Fruit fly (Drosophila melanogaster) whole organism, prepupa: ENCODE measurements around the gene Afti.

Experiments
- Blimp-1 ChIP-seq: fragments of 200-800 bp; sonication (Bioruptor generic); optimal IDR thresholded peaks from 3 replicates; lab custom pipeline; 2017; ENCODE audit warnings: missing biosample characterization, missing genetic modification characterization, mild to moderate bottlenecking, moderate library complexity, missing genetic modification reagents
- CG10631 ChIP-seq: fragments of 200-800 bp; sonication (Bioruptor generic); optimal IDR thresholded peaks from 2 replicates; lab custom pipeline; 2016; ENCODE audit warnings: missing biosample characterization, missing genetic modification characterization
- CG10669 ChIP-seq: fragments of 200-800 bp; sonication (Bioruptor generic); optimal IDR thresholded peaks from 3 replicates; lab custom pipeline; 2018; ENCODE audit warnings: missing biosample characterization, mild to moderate bottlenecking, missing genetic modification characterization, moderate library complexity
- CG11294 ChIP-seq: fragments of 200-800 bp; sonication (Bioruptor generic); IDR thresholded peaks from 2 replicates; pipeline ENCODE4 v1.3.6; 2022; ENCODE audit warnings: missing biosample characterization, missing genetic modification characterization
- CG11902 ChIP-seq: fragments of 200-800 bp; sonication (Bioruptor generic); optimal IDR thresholded peaks from 3 replicates; lab custom pipeline; 2016; ENCODE audit warnings: missing biosample characterization, missing genetic modification characterization
- CG15336 ChIP-seq: fragments of 200-800 bp; sonication (Bioruptor generic); IDR thresholded peaks from 2 replicates; pipeline ENCODE4 v1.3.6; 2022; ENCODE audit warnings: missing biosample characterization, missing genetic modification characterization
- CG1621 ChIP-seq: fragments of 200-800 bp; sonication (Bioruptor generic); optimal IDR thresholded peaks from 3 replicates; lab custom pipeline; 2018; ENCODE audit warnings: missing biosample characterization, mild to moderate bottlenecking, missing genetic modification characterization
- CG3032 ChIP-seq: fragments of 200-800 bp; optimal IDR thresholded peaks from 2 replicates; lab custom pipeline; 2019; ENCODE audit warnings: missing biosample characterization, mild to moderate bottlenecking, missing genetic modification characterization, moderate library complexity
- CG31627 ChIP-seq: fragments of 200-800 bp; sonication (Bioruptor generic); optimal IDR thresholded peaks from 3 replicates; lab custom pipeline; 2016; ENCODE audit warnings: missing biosample characterization, missing genetic modification characterization
- CG32006 ChIP-seq: fragments of 200-800 bp; sonication (Bioruptor generic); optimal IDR thresholded peaks from 3 replicates; lab custom pipeline; 2017; ENCODE audit warnings: missing biosample characterization, mild to moderate bottlenecking, missing genetic modification characterization
- CG4318 ChIP-seq: fragments of 200-800 bp; sonication (Bioruptor generic); optimal IDR thresholded peaks from 3 replicates; lab custom pipeline; 2017; ENCODE audit warnings: missing biosample characterization, mild to moderate bottlenecking, missing genetic modification characterization
- CG6163 ChIP-seq: fragments of 200-800 bp; sonication (Bioruptor generic); IDR thresholded peaks from 3 replicates; pipeline ENCODE4 v1.3.6; 2022; ENCODE audit warnings: missing biosample characterization, missing genetic modification characterization
- CG6808 ChIP-seq: fragments of 200-800 bp; sonication (Bioruptor generic); optimal IDR thresholded peaks from 3 replicates; lab custom pipeline; 2017; ENCODE audit warnings: missing biosample characterization, missing genetic modification characterization, mild to moderate bottlenecking, moderate library complexity, missing genetic modification reagents
- CG6854 ChIP-seq: fragments of 200-800 bp; sonication (Bioruptor generic); optimal IDR thresholded peaks from 2 replicates; lab custom pipeline; 2017; ENCODE audit warnings: missing biosample characterization, mild to moderate bottlenecking, missing genetic modification characterization
- CG8119 ChIP-seq: fragments of 200-800 bp; sonication (Bioruptor generic); IDR thresholded peaks from 3 replicates; pipeline ENCODE4 v1.3.6; 2022; ENCODE audit warnings: missing biosample characterization, missing genetic modification characterization
- CG8319 ChIP-seq: fragments of 200-800 bp; sonication (Bioruptor generic); optimal IDR thresholded peaks from 3 replicates; lab custom pipeline; 2016; ENCODE audit warnings: missing biosample characterization, missing genetic modification characterization
- CG8632 ChIP-seq: fragments of 200-800 bp; sonication (Bioruptor generic); optimal IDR thresholded peaks from 3 replicates; lab custom pipeline; 2016; ENCODE audit warnings: missing biosample characterization, missing genetic modification characterization
- CG9139 ChIP-seq: fragments of 200-800 bp; sonication (Bioruptor generic); optimal IDR thresholded peaks from 3 replicates; lab custom pipeline; 2017; ENCODE audit warnings: missing biosample characterization, mild to moderate bottlenecking, missing genetic modification characterization
- Eip75B ChIP-seq: fragments of 200-800 bp; sonication (Bioruptor generic); optimal IDR thresholded peaks from 3 replicates; lab custom pipeline; 2016; ENCODE audit warnings: missing biosample characterization, missing genetic modification characterization
- Eip93F ChIP-seq: fragments of 200-800 bp; sonication (Bioruptor generic); optimal IDR thresholded peaks from 2 replicates; lab custom pipeline; 2016; ENCODE audit warnings: missing biosample characterization, mild to moderate bottlenecking, missing genetic modification characterization
- Ets21C ChIP-seq: fragments of 200-800 bp; sonication (Bioruptor generic); optimal IDR thresholded peaks from 3 replicates; lab custom pipeline; 2016; ENCODE audit warnings: missing biosample characterization, missing genetic modification characterization
- Ets96B ChIP-seq: fragments of 200-800 bp; optimal IDR thresholded peaks from 2 replicates; lab custom pipeline; 2019; ENCODE audit warnings: missing biosample characterization, mild to moderate bottlenecking, missing genetic modification characterization, moderate library complexity
- Gug ChIP-seq: fragments of 200-800 bp; sonication (Bioruptor generic); IDR thresholded peaks from 2 replicates; pipeline ENCODE4 v1.3.6; 2022; ENCODE audit warnings: missing biosample characterization, missing genetic modification characterization
- Hr38 ChIP-seq: sonication (Bioruptor generic); optimal IDR thresholded peaks from 2 replicates; lab custom pipeline; 2016; ENCODE audit warnings: missing biosample characterization, missing genetic modification characterization
- Hr39 ChIP-seq: fragments of 200-800 bp; sonication (Bioruptor generic); optimal IDR thresholded peaks from 2 replicates; lab custom pipeline; 2016; ENCODE audit warnings: missing biosample characterization, missing genetic modification characterization
- Hr4 ChIP-seq: fragments of 200-800 bp; sonication (Bioruptor generic); optimal IDR thresholded peaks from 3 replicates; lab custom pipeline; 2016; ENCODE audit warnings: missing biosample characterization, missing genetic modification characterization
- Lpt ChIP-seq: fragments of 200-800 bp; sonication (Bioruptor generic); optimal IDR thresholded peaks from 3 replicates; lab custom pipeline; 2016; ENCODE audit warnings: missing biosample characterization, missing genetic modification characterization
- Met ChIP-seq: fragments of 200-800 bp; sonication (Bioruptor generic); optimal IDR thresholded peaks from 3 replicates; lab custom pipeline; 2016; ENCODE audit warnings: missing biosample characterization, missing genetic modification characterization
- OdsH ChIP-seq: fragments of 200-800 bp; sonication (Bioruptor generic); optimal IDR thresholded peaks from 3 replicates; lab custom pipeline; 2016; ENCODE audit warnings: missing biosample characterization, missing genetic modification characterization
- Smox ChIP-seq: fragments of 200-800 bp; sonication (Bioruptor generic); optimal IDR thresholded peaks from 3 replicates; lab custom pipeline; 2016; ENCODE audit warnings: missing biosample characterization, missing genetic modification characterization
- Sox102F ChIP-seq: fragments of 200-800 bp; sonication (Bioruptor generic); optimal IDR thresholded peaks from 2 replicates; lab custom pipeline; 2016; ENCODE audit warnings: missing biosample characterization, mild to moderate bottlenecking, missing genetic modification characterization
- Sox14 ChIP-seq: fragments of 200-800 bp; sonication (Bioruptor generic); optimal IDR thresholded peaks from 3 replicates; lab custom pipeline; 2016; ENCODE audit warnings: missing biosample characterization, missing genetic modification characterization
- acj6 ChIP-seq: fragments of 200-800 bp; sonication (Bioruptor generic); optimal IDR thresholded peaks from 3 replicates; lab custom pipeline; 2016; ENCODE audit warnings: missing biosample characterization, missing genetic modification characterization
- cyc ChIP-seq: fragments of 200-800 bp; sonication (Bioruptor generic); optimal IDR thresholded peaks from 3 replicates; lab custom pipeline; 2016; ENCODE audit warnings: missing biosample characterization, missing genetic modification characterization
- dac ChIP-seq: fragments of 200-800 bp; sonication (Bioruptor generic); optimal IDR thresholded peaks from 2 replicates; lab custom pipeline; 2017; ENCODE audit warnings: missing biosample characterization, mild to moderate bottlenecking, missing genetic modification characterization
- dsx ChIP-seq: fragments of 200-800 bp; optimal IDR thresholded peaks from 3 replicates; lab custom pipeline; 2019; ENCODE audit warnings: missing biosample characterization, mild to moderate bottlenecking, missing genetic modification characterization, moderate library complexity; ENCODE audit not compliant: poor library complexity, severe bottlenecking
- eg ChIP-seq: fragments of 200-800 bp; sonication (Bioruptor generic); IDR thresholded peaks from 3 replicates; pipeline ENCODE4 v1.3.6; 2022; ENCODE audit warnings: missing biosample characterization, missing genetic modification characterization
- esn ChIP-seq: fragments of 200-800 bp; sonication (Bioruptor generic); optimal IDR thresholded peaks from 2 replicates; lab custom pipeline; 2016; ENCODE audit warnings: missing biosample characterization, mild to moderate bottlenecking, missing genetic modification characterization, moderate library complexity
- fd59A ChIP-seq: fragments of 200-800 bp; sonication (Bioruptor generic); optimal IDR thresholded peaks from 2 replicates; lab custom pipeline; 2017; ENCODE audit warnings: missing biosample characterization, mild to moderate bottlenecking, missing genetic modification characterization, missing genetic modification reagents
- fd85E ChIP-seq: fragments of 200-800 bp; sonication (Bioruptor generic); optimal IDR thresholded peaks from 3 replicates; lab custom pipeline; 2016; ENCODE audit warnings: missing biosample characterization, missing genetic modification characterization
- fkh ChIP-seq: fragments of 200-800 bp; sonication (Bioruptor generic); optimal IDR thresholded peaks from 3 replicates; lab custom pipeline; 2017; ENCODE audit warnings: missing biosample characterization, mild to moderate bottlenecking, missing genetic modification characterization, moderate library complexity
- lz ChIP-seq: fragments of 200-800 bp; sonication (Bioruptor generic); optimal IDR thresholded peaks from 3 replicates; lab custom pipeline; 2016; ENCODE audit warnings: missing biosample characterization, missing genetic modification characterization
- pdm3 ChIP-seq: fragments of 200-800 bp; sonication (Bioruptor generic); optimal IDR thresholded peaks from 3 replicates; lab custom pipeline; 2016; ENCODE audit warnings: missing biosample characterization, missing genetic modification characterization
- spab ChIP-seq: fragments of 200-800 bp; sonication (Bioruptor generic); optimal IDR thresholded peaks from 2 replicates; lab custom pipeline; 2017; ENCODE audit warnings: missing biosample characterization, mild to moderate bottlenecking, missing genetic modification characterization, missing genetic modification reagents
- ss ChIP-seq, 2 experiments: fragments of 200-800 bp; sonication (Bioruptor generic); optimal IDR thresholded peaks; 2 replicates in 1 of 2; 3 replicates in 1 of 2; lab custom pipeline; 2017 to 2018; ENCODE audit warnings: mild to moderate bottlenecking in 2 of 2, missing biosample characterization in 2 of 2, missing genetic modification characterization in 2 of 2, moderate library complexity in 1 of 2
- svp ChIP-seq: fragments of 200-800 bp; sonication (Bioruptor generic); peaks from one replicate; lab custom pipeline; 2016; ENCODE audit warnings: missing biosample characterization, missing genetic modification characterization
- topi ChIP-seq: fragments of 200-800 bp; sonication (Bioruptor generic); optimal IDR thresholded peaks from 3 replicates; lab custom pipeline; 2016; ENCODE audit warnings: missing biosample characterization, missing genetic modification characterization
- vri ChIP-seq: fragments of 200-800 bp; sonication (Bioruptor generic); optimal IDR thresholded peaks from 3 replicates; lab custom pipeline; 2016; ENCODE audit warnings: missing biosample characterization, mild to moderate bottlenecking, missing genetic modification characterization

Gene Afti

dm6 chr3R:14280324-14280723, 46.2 kb downstream of the Afti start (continued):
- peak; percentile 92 for TF ChIP-seq CG32006 (GFP tag; lab: Kevin White, UChicago)
- TF ChIP-seq eg (GFP tag; lab: Robert Waterston, UW) = peak; percentile 66; the same call in 2 of the 3 replicates
- TF ChIP-seq Hr38 (GFP tag; lab: Kevin White, UChicago) = no peak
- no peak for TF ChIP-seq dsx (GFP tag; lab: Kevin White, UChicago)
- no peak for TF ChIP-seq fkh (GFP tag; lab: Kevin White, UChicago)
- peak; percentile 89 for TF ChIP-seq CG4318 (GFP tag; lab: Kevin White, UChicago)
- TF ChIP-seq dac (GFP tag; lab: Kevin White, UChicago) = peak; percentile 77

DNA sequence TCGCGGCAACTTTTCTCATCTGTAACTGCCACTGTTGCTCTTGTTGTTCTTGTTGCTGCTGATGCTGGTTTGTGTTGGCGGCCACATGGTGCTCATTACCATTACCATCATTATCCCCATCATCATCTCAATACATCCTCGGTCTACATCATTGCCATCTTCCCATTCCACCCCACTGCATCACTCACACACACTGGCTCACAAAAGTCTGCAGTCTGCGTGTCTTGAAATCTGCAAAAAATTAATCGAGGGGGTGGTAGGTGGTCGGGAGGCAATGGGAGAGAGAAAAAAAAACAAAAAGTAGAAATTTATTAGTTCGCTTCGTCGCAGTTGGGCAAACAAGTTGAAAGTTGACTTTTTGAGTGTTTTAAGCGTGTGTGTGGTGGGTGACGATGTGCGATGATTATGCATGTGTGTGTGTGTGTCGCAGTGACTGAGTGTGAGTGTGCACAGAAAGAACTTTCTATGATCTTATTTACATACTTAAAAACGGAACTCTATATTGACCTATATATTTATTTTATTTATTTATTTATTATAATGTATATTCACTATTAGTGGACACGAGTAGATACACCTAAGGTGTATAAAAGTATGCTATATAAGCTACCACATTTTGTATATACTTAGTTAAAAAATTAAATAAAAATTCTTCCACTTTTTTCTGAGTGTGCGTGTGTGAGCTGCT, 47.0 kb downstream of the Afti start:
- TF ChIP-seq Ets21C (no peak), pdm3 (GFP tag; lab: Kevin White, UChicago) (no peak), CG6163 (GFP tag; lab: Robert Waterston, UW) (peak; percentile 42; the same call in 1 of the 3 replicates), CG8319 (no peak), Met (GFP tag; lab: Kevin White, UChicago) (peak; percentile 5), Sox102F (GFP tag; lab: Kevin White, UChicago) (no peak), Sox14 (GFP tag; lab: Kevin White, UChicago) (no peak), CG11902 (GFP tag; lab: Kevin White, UChicago) (no peak), Blimp-1 (GFP tag; lab: Kevin White, UChicago) (no peak), spab (GFP tag; lab: Kevin White, UChicago) (no peak), fkh (GFP tag; lab: Kevin White, UChicago) (no peak), Hr4 (GFP tag; lab: Kevin White, UChicago) (peak; percentile 34), eg (GFP tag; lab: Robert Waterston, UW) (peak; percentile 65; the same call in 2 of the 3 replicates), CG1621 (tag; lab: Kevin White, UChicago) (no peak), CG8632 (GFP tag; lab: Kevin White, UChicago) (peak; percentile 23), Lpt (GFP tag; lab: Kevin White, UChicago) (no peak), CG6808 (GFP tag; lab: Kevin White, UChicago) (no peak), esn (no peak), CG32006 (GFP tag; lab: Kevin White, UChicago) (peak; percentile 81), CG6854 (no peak), CG10631 (peak; percentile 28), Eip75B (GFP tag; lab: Kevin White, UChicago) (no peak), OdsH (peak; percentile 45), Hr39 (no peak), cyc (GFP tag; lab: Kevin White, UChicago) (no peak), topi (GFP tag; lab: Kevin White, UChicago) (no peak), Gug (GFP tag; lab: Robert Waterston, UW) (peak; percentile 28; the same call in 1 of the 2 replicates), acj6 (no peak), ss (GFP tag; optimal IDR thresholded peaks at IDR 0.05; lab: Kevin White, UChicago) (no peak), CG10669 (no peak), CG8119 (GFP tag; lab: Robert Waterston, UW) (peak; percentile 86), vri (no peak), CG9139 (GFP tag; lab: Kevin White, UChicago) (no peak), svp (no peak), CG11294 (GFP tag; lab: Robert Waterston, UW) (no peak), fd59A (no peak), CG31627 (GFP tag; lab: Kevin White, UChicago) (no peak), fd85E (GFP tag; lab: Kevin White, UChicago) (no peak), lz (GFP tag; lab: Kevin White, UChicago) (no peak), CG3032 (peak; percentile 40), Smox (GFP tag; lab: Kevin White, UChicago) (peak; percentile 3), dsx (GFP tag; lab: Kevin White, UChicago) (no peak), CG15336 (GFP tag; lab: Robert Waterston, UW) (peak; percentile 84), Eip93F (GFP tag; lab: Kevin White, UChicago) (no peak), Ets96B (tag; lab: Kevin White, UChicago) (no peak)
